Fruit fly (Drosophila melanogaster) whole organism, prepupa: ENCODE measurements around the gene Cpr30B.
A peak's percentile ranks its signal among the peaks of the same experiment; 100 is the strongest.

Experiments
- Blimp-1 ChIP-seq: fragments of 200-800 bp; sonication (Bioruptor generic); optimal IDR thresholded peaks from 3 replicates; lab custom pipeline; 2017; ENCODE audit warnings: missing biosample characterization, missing genetic modification characterization, mild to moderate bottlenecking, moderate library complexity, missing genetic modification reagents
- CG10631 ChIP-seq: fragments of 200-800 bp; sonication (Bioruptor generic); optimal IDR thresholded peaks from 2 replicates; lab custom pipeline; 2016; ENCODE audit warnings: missing biosample characterization, missing genetic modification characterization
- CG11762 ChIP-seq: fragments of 200-800 bp; sonication (Bioruptor generic); optimal IDR thresholded peaks from 3 replicates; lab custom pipeline; 2016; ENCODE audit warnings: missing biosample characterization, missing genetic modification characterization; ENCODE audit not compliant: insufficient read depth
- CG11902 ChIP-seq: fragments of 200-800 bp; sonication (Bioruptor generic); optimal IDR thresholded peaks from 3 replicates; lab custom pipeline; 2016; ENCODE audit warnings: missing biosample characterization, missing genetic modification characterization
- CG15336 ChIP-seq: fragments of 200-800 bp; sonication (Bioruptor generic); IDR thresholded peaks from 2 replicates; pipeline ENCODE4 v1.3.6; 2022; ENCODE audit warnings: missing biosample characterization, missing genetic modification characterization
- CG1621 ChIP-seq: fragments of 200-800 bp; sonication (Bioruptor generic); optimal IDR thresholded peaks from 3 replicates; lab custom pipeline; 2018; ENCODE audit warnings: missing biosample characterization, mild to moderate bottlenecking, missing genetic modification characterization
- CG16779 ChIP-seq: fragments of 200-800 bp; sonication (Bioruptor generic); optimal IDR thresholded peaks from 3 replicates; lab custom pipeline; 2017; ENCODE audit warnings: missing biosample characterization, mild to moderate bottlenecking, missing genetic modification characterization
- CG3032 ChIP-seq: fragments of 200-800 bp; optimal IDR thresholded peaks from 2 replicates; lab custom pipeline; 2019; ENCODE audit warnings: missing biosample characterization, mild to moderate bottlenecking, missing genetic modification characterization, moderate library complexity
- CG31627 ChIP-seq: fragments of 200-800 bp; sonication (Bioruptor generic); optimal IDR thresholded peaks from 3 replicates; lab custom pipeline; 2016; ENCODE audit warnings: missing biosample characterization, missing genetic modification characterization
- CG3919 ChIP-seq: fragments of 200-800 bp; sonication (Bioruptor generic); optimal IDR thresholded peaks from 3 replicates; lab custom pipeline; 2016; ENCODE audit warnings: missing biosample characterization, missing genetic modification characterization
- CG4318 ChIP-seq: fragments of 200-800 bp; sonication (Bioruptor generic); optimal IDR thresholded peaks from 3 replicates; lab custom pipeline; 2017; ENCODE audit warnings: missing biosample characterization, mild to moderate bottlenecking, missing genetic modification characterization
- CG6163 ChIP-seq: fragments of 200-800 bp; sonication (Bioruptor generic); IDR thresholded peaks from 3 replicates; pipeline ENCODE4 v1.3.6; 2022; ENCODE audit warnings: missing biosample characterization, missing genetic modification characterization
- CG6276 ChIP-seq: fragments of 200-800 bp; sonication (Bioruptor generic); optimal IDR thresholded peaks from 2 replicates; lab custom pipeline; 2017; ENCODE audit warnings: missing biosample characterization, mild to moderate bottlenecking, missing genetic modification characterization
- CG6792 ChIP-seq: fragments of 200-800 bp; sonication (Bioruptor generic); optimal IDR thresholded peaks from 3 replicates; lab custom pipeline; 2016; ENCODE audit warnings: missing biosample characterization, missing genetic modification characterization
- CG6808 ChIP-seq: fragments of 200-800 bp; sonication (Bioruptor generic); optimal IDR thresholded peaks from 3 replicates; lab custom pipeline; 2017; ENCODE audit warnings: missing biosample characterization, missing genetic modification characterization, mild to moderate bottlenecking, moderate library complexity, missing genetic modification reagents
- CG6854 ChIP-seq: fragments of 200-800 bp; sonication (Bioruptor generic); optimal IDR thresholded peaks from 2 replicates; lab custom pipeline; 2017; ENCODE audit warnings: missing biosample characterization, mild to moderate bottlenecking, missing genetic modification characterization
- CG8119 ChIP-seq: fragments of 200-800 bp; sonication (Bioruptor generic); IDR thresholded peaks from 3 replicates; pipeline ENCODE4 v1.3.6; 2022; ENCODE audit warnings: missing biosample characterization, missing genetic modification characterization
- CG8319 ChIP-seq: fragments of 200-800 bp; sonication (Bioruptor generic); optimal IDR thresholded peaks from 3 replicates; lab custom pipeline; 2016; ENCODE audit warnings: missing biosample characterization, missing genetic modification characterization
- CG8632 ChIP-seq: fragments of 200-800 bp; sonication (Bioruptor generic); optimal IDR thresholded peaks from 3 replicates; lab custom pipeline; 2016; ENCODE audit warnings: missing biosample characterization, missing genetic modification characterization
- CG9139 ChIP-seq: fragments of 200-800 bp; sonication (Bioruptor generic); optimal IDR thresholded peaks from 3 replicates; lab custom pipeline; 2017; ENCODE audit warnings: missing biosample characterization, mild to moderate bottlenecking, missing genetic modification characterization
- Eip75B ChIP-seq: fragments of 200-800 bp; sonication (Bioruptor generic); optimal IDR thresholded peaks from 3 replicates; lab custom pipeline; 2016; ENCODE audit warnings: missing biosample characterization, missing genetic modification characterization
- Eip78C ChIP-seq: fragments of 200-800 bp; sonication (Bioruptor generic); peaks from one replicate; lab custom pipeline; 2016; ENCODE audit warnings: missing biosample characterization, missing genetic modification characterization
- Eip93F ChIP-seq: fragments of 200-800 bp; sonication (Bioruptor generic); optimal IDR thresholded peaks from 2 replicates; lab custom pipeline; 2016; ENCODE audit warnings: missing biosample characterization, mild to moderate bottlenecking, missing genetic modification characterization
- Ets21C ChIP-seq: fragments of 200-800 bp; sonication (Bioruptor generic); optimal IDR thresholded peaks from 3 replicates; lab custom pipeline; 2016; ENCODE audit warnings: missing biosample characterization, missing genetic modification characterization
- Gug ChIP-seq: fragments of 200-800 bp; sonication (Bioruptor generic); IDR thresholded peaks from 2 replicates; pipeline ENCODE4 v1.3.6; 2022; ENCODE audit warnings: missing biosample characterization, missing genetic modification characterization
- Hr38 ChIP-seq: sonication (Bioruptor generic); optimal IDR thresholded peaks from 2 replicates; lab custom pipeline; 2016; ENCODE audit warnings: missing biosample characterization, missing genetic modification characterization
- Hr39 ChIP-seq: fragments of 200-800 bp; sonication (Bioruptor generic); optimal IDR thresholded peaks from 2 replicates; lab custom pipeline; 2016; ENCODE audit warnings: missing biosample characterization, missing genetic modification characterization
- Hr4 ChIP-seq: fragments of 200-800 bp; sonication (Bioruptor generic); optimal IDR thresholded peaks from 3 replicates; lab custom pipeline; 2016; ENCODE audit warnings: missing biosample characterization, missing genetic modification characterization
- Lpt ChIP-seq: fragments of 200-800 bp; sonication (Bioruptor generic); optimal IDR thresholded peaks from 3 replicates; lab custom pipeline; 2016; ENCODE audit warnings: missing biosample characterization, missing genetic modification characterization
- Met ChIP-seq: fragments of 200-800 bp; sonication (Bioruptor generic); optimal IDR thresholded peaks from 3 replicates; lab custom pipeline; 2016; ENCODE audit warnings: missing biosample characterization, missing genetic modification characterization
- OdsH ChIP-seq: fragments of 200-800 bp; sonication (Bioruptor generic); optimal IDR thresholded peaks from 3 replicates; lab custom pipeline; 2016; ENCODE audit warnings: missing biosample characterization, missing genetic modification characterization
- Sox102F ChIP-seq: fragments of 200-800 bp; sonication (Bioruptor generic); optimal IDR thresholded peaks from 2 replicates; lab custom pipeline; 2016; ENCODE audit warnings: missing biosample characterization, mild to moderate bottlenecking, missing genetic modification characterization
- Sox14 ChIP-seq: fragments of 200-800 bp; sonication (Bioruptor generic); optimal IDR thresholded peaks from 3 replicates; lab custom pipeline; 2016; ENCODE audit warnings: missing biosample characterization, missing genetic modification characterization
- Sox15 ChIP-seq: fragments of 200-800 bp; sonication (Bioruptor generic); optimal IDR thresholded peaks from 3 replicates; lab custom pipeline; 2016; ENCODE audit warnings: missing biosample characterization, missing genetic modification characterization
- achi ChIP-seq: fragments of 200-800 bp; sonication (Bioruptor generic); optimal IDR thresholded peaks from 3 replicates; lab custom pipeline; 2016; ENCODE audit warnings: missing biosample characterization, missing genetic modification characterization
- acj6 ChIP-seq: fragments of 200-800 bp; sonication (Bioruptor generic); optimal IDR thresholded peaks from 3 replicates; lab custom pipeline; 2016; ENCODE audit warnings: missing biosample characterization, missing genetic modification characterization
- cyc ChIP-seq: fragments of 200-800 bp; sonication (Bioruptor generic); optimal IDR thresholded peaks from 3 replicates; lab custom pipeline; 2016; ENCODE audit warnings: missing biosample characterization, missing genetic modification characterization
- dac ChIP-seq: fragments of 200-800 bp; sonication (Bioruptor generic); optimal IDR thresholded peaks from 2 replicates; lab custom pipeline; 2017; ENCODE audit warnings: missing biosample characterization, mild to moderate bottlenecking, missing genetic modification characterization
- dsx ChIP-seq: fragments of 200-800 bp; optimal IDR thresholded peaks from 3 replicates; lab custom pipeline; 2019; ENCODE audit warnings: missing biosample characterization, mild to moderate bottlenecking, missing genetic modification characterization, moderate library complexity; ENCODE audit not compliant: poor library complexity, severe bottlenecking
- eg ChIP-seq: fragments of 200-800 bp; sonication (Bioruptor generic); IDR thresholded peaks from 3 replicates; pipeline ENCODE4 v1.3.6; 2022; ENCODE audit warnings: missing biosample characterization, missing genetic modification characterization
- esn ChIP-seq: fragments of 200-800 bp; sonication (Bioruptor generic); optimal IDR thresholded peaks from 2 replicates; lab custom pipeline; 2016; ENCODE audit warnings: missing biosample characterization, mild to moderate bottlenecking, missing genetic modification characterization, moderate library complexity
- fd59A ChIP-seq: fragments of 200-800 bp; sonication (Bioruptor generic); optimal IDR thresholded peaks from 2 replicates; lab custom pipeline; 2017; ENCODE audit warnings: missing biosample characterization, mild to moderate bottlenecking, missing genetic modification characterization, missing genetic modification reagents
- fd85E ChIP-seq: fragments of 200-800 bp; sonication (Bioruptor generic); optimal IDR thresholded peaks from 3 replicates; lab custom pipeline; 2016; ENCODE audit warnings: missing biosample characterization, missing genetic modification characterization
- fkh ChIP-seq: fragments of 200-800 bp; sonication (Bioruptor generic); optimal IDR thresholded peaks from 3 replicates; lab custom pipeline; 2017; ENCODE audit warnings: missing biosample characterization, mild to moderate bottlenecking, missing genetic modification characterization, moderate library complexity
- lz ChIP-seq: fragments of 200-800 bp; sonication (Bioruptor generic); optimal IDR thresholded peaks from 3 replicates; lab custom pipeline; 2016; ENCODE audit warnings: missing biosample characterization, missing genetic modification characterization
- net ChIP-seq: fragments of 200-800 bp; sonication (Bioruptor generic); optimal IDR thresholded peaks from 3 replicates; lab custom pipeline; 2016; ENCODE audit warnings: missing biosample characterization, missing genetic modification characterization
- pdm3 ChIP-seq: fragments of 200-800 bp; sonication (Bioruptor generic); optimal IDR thresholded peaks from 3 replicates; lab custom pipeline; 2016; ENCODE audit warnings: missing biosample characterization, missing genetic modification characterization
- salr ChIP-seq, 2 experiments: fragments of 200-800 bp; sonication (Bioruptor generic); optimal IDR thresholded peaks; 3 replicates each; lab custom pipeline; 2016 to 2018; ENCODE audit warnings: missing biosample characterization in 2 of 2, missing genetic modification characterization in 2 of 2, mild to moderate bottlenecking in 1 of 2
- spab ChIP-seq: fragments of 200-800 bp; sonication (Bioruptor generic); optimal IDR thresholded peaks from 2 replicates; lab custom pipeline; 2017; ENCODE audit warnings: missing biosample characterization, mild to moderate bottlenecking, missing genetic modification characterization, missing genetic modification reagents
- ss ChIP-seq, 2 experiments: fragments of 200-800 bp; sonication (Bioruptor generic); optimal IDR thresholded peaks; 2 replicates in 1 of 2; 3 replicates in 1 of 2; lab custom pipeline; 2017 to 2018; ENCODE audit warnings: mild to moderate bottlenecking in 2 of 2, missing biosample characterization in 2 of 2, missing genetic modification characterization in 2 of 2, moderate library complexity in 1 of 2
- svp ChIP-seq: fragments of 200-800 bp; sonication (Bioruptor generic); peaks from one replicate; lab custom pipeline; 2016; ENCODE audit warnings: missing biosample characterization, missing genetic modification characterization
- vri ChIP-seq: fragments of 200-800 bp; sonication (Bioruptor generic); optimal IDR thresholded peaks from 3 replicates; lab custom pipeline; 2016; ENCODE audit warnings: missing biosample characterization, mild to moderate bottlenecking, missing genetic modification characterization

Cpr30B gene

DNA sequence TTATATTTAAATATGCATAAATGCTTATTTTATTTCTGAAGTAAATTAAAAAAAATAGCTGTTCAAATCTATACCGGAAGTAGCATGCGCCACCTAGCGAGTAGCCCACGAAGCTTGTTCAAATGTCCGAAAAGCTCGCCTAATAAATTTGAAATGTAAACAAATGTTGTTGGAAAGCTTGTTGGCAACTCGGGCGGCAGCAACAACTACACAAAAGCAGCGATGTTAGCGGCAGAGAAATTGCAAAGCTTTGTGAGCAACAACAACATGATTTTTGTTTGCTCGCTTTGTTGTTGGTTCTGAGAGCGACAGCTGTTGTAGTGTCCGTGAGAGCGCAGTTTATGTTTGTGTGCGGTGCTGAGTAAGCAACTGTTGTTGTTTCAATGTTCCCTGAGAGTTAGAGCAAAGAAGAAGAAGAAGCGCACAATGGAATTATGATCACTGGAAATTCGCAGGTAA is 24.7 kb downstream of the Cpr30B start:
- TF ChIP-seq dsx (GFP tag; lab: Kevin White, UChicago) (peak; percentile 54), Sox15 (GFP tag; lab: Kevin White, UChicago) (no peak), Ets21C (peak; percentile 18), achi (peak; percentile 84), fkh (GFP tag; lab: Kevin White, UChicago) (peak; percentile 100), CG6163 (GFP tag; lab: Robert Waterston, UW) (peak; percentile 94), OdsH (GFP tag; lab: Kevin White, UChicago) (peak; percentile 83), svp (GFP tag; lab: Kevin White, UChicago) (peak; percentile 74), CG6854 (GFP tag; lab: Kevin White, UChicago) (peak; percentile 97), Hr4 (peak; percentile 81), CG8632 (GFP tag; lab: Kevin White, UChicago) (peak; percentile 44), CG3032 (tag; lab: Kevin White, UChicago) (peak; percentile 37), net (GFP tag; lab: Kevin White, UChicago) (peak; percentile 96), Met (peak; percentile 89), CG6808 (GFP tag; lab: Kevin White, UChicago) (peak; percentile 67), CG1621 (tag; lab: Kevin White, UChicago) (peak; percentile 43), CG10631 (GFP tag; lab: Kevin White, UChicago) (peak; percentile 26), Hr38 (GFP tag; lab: Kevin White, UChicago) (no peak), Blimp-1 (peak; percentile 74), ss (GFP tag; optimal IDR thresholded peaks at IDR 0.05; lab: Kevin White, UChicago) (peak; percentile 33 to 75), pdm3 (GFP tag; lab: Kevin White, UChicago) (peak; percentile 83), CG6792 (GFP tag; lab: Kevin White, UChicago) (peak; percentile 82), vri (GFP tag; lab: Kevin White, UChicago) (peak; percentile 96), Eip78C (peak; percentile 96), Lpt (GFP tag; lab: Kevin White, UChicago) (peak; percentile 42), Eip93F (GFP tag; lab: Kevin White, UChicago) (peak; percentile 4), CG3919 (peak; percentile 89), lz (GFP tag; lab: Kevin White, UChicago) (peak; percentile 76), cyc (GFP tag; lab: Kevin White, UChicago) (peak; percentile 67), fd59A (peak; percentile 39), CG8119 (GFP tag; lab: Robert Waterston, UW) (peak; percentile 68), CG8319 (GFP tag; lab: Kevin White, UChicago) (peak; percentile 70), eg (GFP tag; lab: Robert Waterston, UW) (peak; percentile 94), Hr39 (GFP tag; lab: Kevin White, UChicago) (peak; percentile 57), spab (GFP tag; lab: Kevin White, UChicago) (peak; percentile 26), CG11762 (GFP tag; lab: Kevin White, UChicago) (peak; percentile 77), salr (GFP tag; optimal IDR thresholded peaks at IDR 0.05; lab: Kevin White, UChicago) (peak; percentile 38 to 63), CG9139 (GFP tag; lab: Kevin White, UChicago) (no peak), CG6276 (GFP tag; lab: Kevin White, UChicago) (peak; percentile 77), CG4318 (GFP tag; lab: Kevin White, UChicago) (no peak), Gug (GFP tag; lab: Robert Waterston, UW) (peak; percentile 48), CG11902 (GFP tag; lab: Kevin White, UChicago) (no peak), Sox102F (peak; percentile 89), Eip75B (GFP tag; lab: Kevin White, UChicago) (peak; percentile 68), CG15336 (GFP tag; lab: Robert Waterston, UW) (peak; percentile 78), Sox14 (peak; percentile 65), esn (GFP tag; lab: Kevin White, UChicago) (peak; percentile 90), CG31627 (peak; percentile 60), acj6 (GFP tag; lab: Kevin White, UChicago) (peak; percentile 87), dac (peak; percentile 82), CG16779 (tag; lab: Kevin White, UChicago) (peak; percentile 91), fd85E (GFP tag; lab: Kevin White, UChicago) (peak; percentile 78)
